Fruit fly (Drosophila melanogaster): ENCODE results near the gene Inx5.

DNA sequence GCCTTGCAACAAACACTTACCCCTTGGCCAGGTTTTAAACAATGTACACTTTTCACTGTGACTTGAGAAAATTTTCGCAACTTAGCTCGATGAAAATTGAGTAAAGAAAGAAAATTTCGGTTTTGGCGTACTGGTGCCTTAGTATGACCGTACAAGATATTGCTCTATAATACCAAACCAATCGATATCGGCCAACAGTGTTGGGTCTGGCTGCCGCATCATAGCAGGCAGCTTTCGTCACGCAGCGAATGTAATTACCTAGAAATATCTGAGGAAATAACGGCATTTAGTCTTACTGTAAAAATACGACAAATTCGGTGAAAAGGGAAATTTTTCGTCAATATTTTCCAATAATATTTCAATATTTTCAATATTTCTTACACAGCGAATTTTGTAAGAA lies 37.3 kb upstream of the Inx5 start, which contains the start of gene Ulp1:
- TF ChIP-seq CG11617 (GFP tag; optimal IDR thresholded peaks at IDR 0.05) (no peak), bab1 (GFP tag; optimal IDR thresholded peaks at IDR 0.05) (peak; percentile 61), toe (GFP tag; optimal IDR thresholded peaks at IDR 0.05) (no peak), CG14711 (tag; optimal IDR thresholded peaks at IDR 0.05) (no peak), CG7101 (tag; optimal IDR thresholded peaks at IDR 0.05) (no peak), Mnt (GFP tag; optimal IDR thresholded peaks at IDR 0.05) (peak; percentile 4)

All from whole organism, adult.